Fruit fly (Drosophila melanogaster): ENCODE measurements around the gene ect.

ect gene

dm6 chr3L:10166923-10167322, 34.7 kb downstream of the ect start, which contains the start of gene CG6628:
CG6628 (minus strand) TSS chr3L:10167023.
- TF ChIP-seq Dll (optimal IDR thresholded peaks at IDR 0.05), result no peak
- no peak for TF ChIP-seq CG8478 (optimal IDR thresholded peaks at IDR 0.05)
- TF ChIP-seq usp (GFP tag; optimal IDR thresholded peaks at IDR 0.05), result no peak
- TF ChIP-seq pan (optimal IDR thresholded peaks at IDR 0.05), result no peak
- TF ChIP-seq psq (optimal IDR thresholded peaks at IDR 0.05), result no peak
- no peak for TF ChIP-seq EcR (GFP tag; optimal IDR thresholded peaks at IDR 0.05)

- TF ChIP-seq CG8478 (optimal IDR thresholded peaks at IDR 0.05), result no peak
- no peak for TF ChIP-seq psq (optimal IDR thresholded peaks at IDR 0.05)
- TF ChIP-seq Dll (optimal IDR thresholded peaks at IDR 0.05), result no peak
- TF ChIP-seq EcR (GFP tag; optimal IDR thresholded peaks at IDR 0.05), result no peak
- no peak for TF ChIP-seq usp (GFP tag; optimal IDR thresholded peaks at IDR 0.05)
These were observed 45.6 kb downstream of the ect start for dm6 chr3L:10156080-10156479.

dm6 chr3L:10151527-10151926, 50.1 kb downstream of the ect start, which contains the start of gene CG8072:
CG8072 (plus strand) TSS chr3L:10151827.
- TF ChIP-seq pan (optimal IDR thresholded peaks at IDR 0.05) (no peak), usp (GFP tag; optimal IDR thresholded peaks at IDR 0.05) (no peak), Dll (optimal IDR thresholded peaks at IDR 0.05) (no peak), CG8478 (optimal IDR thresholded peaks at IDR 0.05) (no peak), psq (optimal IDR thresholded peaks at IDR 0.05) (no peak), EcR (GFP tag; optimal IDR thresholded peaks at IDR 0.05) (no peak)

All from whole organism.